Worm (Caenorhabditis elegans) whole organism, L4/young adult: Measurements from ENCODE around the gene W02B3.7.

ENCODE experiments used
- W03F9.2 ChIP-seq: fragments of 150-350 bp; optimal IDR thresholded peaks from 2 replicates; lab custom pipeline; 2014; ENCODE audit warnings: missing biosample characterization, missing genetic modification characterization
- dao-5 ChIP-seq: sonication (generic microtip); optimal IDR thresholded peaks from 2 replicates; lab custom pipeline; 2016; ENCODE audit warnings: missing genotype, missing genetic modification characterization, moderate library complexity, missing compliant biosample characterization
- him-1 ChIP-seq: sonication (generic microtip); optimal IDR thresholded peaks from 2 replicates; lab custom pipeline; 2016; ENCODE audit warnings: missing genotype, missing genetic modification reagents, missing genetic modification characterization, missing compliant biosample characterization

ce11 chrIII:696372-696771 lies 4.5 kb upstream of the W02B3.7 start, which contains the start of gene sel-15:
- TF ChIP-seq W03F9.2 (tag; lab: Kevin White, UChicago) (no peak), him-1 (tag; lab: Kevin White, UChicago) (no peak), dao-5 (no peak)
